Fruit fly (Drosophila melanogaster) whole organism, pupa: ENCODE data around the gene Piezo.

Experiments used
- CG14655 ChIP-seq: fragments of 200-800 bp; sonication (Bioruptor generic); optimal IDR thresholded peaks from 3 replicates; lab custom pipeline; 2017; ENCODE audit warnings: mild to moderate bottlenecking, missing biosample characterization, missing genetic modification reagents, missing genetic modification characterization
- CG15710 ChIP-seq: fragments of 200-800 bp; sonication (Bioruptor generic); optimal IDR thresholded peaks from 2 replicates; lab custom pipeline; 2018; ENCODE audit warnings: missing biosample characterization, mild to moderate bottlenecking, missing genetic modification characterization, moderate library complexity
- CG17806 ChIP-seq: fragments of 200-800 bp; sonication (Bioruptor generic); optimal IDR thresholded peaks from 2 replicates; lab custom pipeline; 2018; ENCODE audit warnings: missing biosample characterization, mild to moderate bottlenecking, missing genetic modification characterization, moderate library complexity
- CG32121 ChIP-seq: fragments of 200-800 bp; sonication (Bioruptor generic); IDR thresholded peaks from 2 replicates; pipeline ENCODE4 v1.3.6; 2022; ENCODE audit warnings: missing biosample characterization, missing genetic modification characterization
- D1 ChIP-seq: fragments of 200-800 bp; sonication (Bioruptor generic); optimal IDR thresholded peaks from 2 replicates; lab custom pipeline; 2018; ENCODE audit warnings: missing biosample characterization, mild to moderate bottlenecking, missing genetic modification characterization, moderate library complexity
- EcR ChIP-seq: fragments of 200-800 bp; sonication (Bioruptor generic); optimal IDR thresholded peaks from 3 replicates; lab custom pipeline; 2019; ENCODE audit warnings: missing biosample characterization, missing genetic modification characterization, mild to moderate bottlenecking, moderate library complexity, missing genetic modification reagents
- Ets98B ChIP-seq: fragments of 200-800 bp; sonication (Bioruptor generic); IDR thresholded peaks from 2 replicates; pipeline ENCODE4 v1.3.6; 2022; ENCODE audit warnings: missing biosample characterization, missing genetic modification characterization
- Pif1B ChIP-seq: fragments of 200-800 bp; sonication (Bioruptor generic); optimal IDR thresholded peaks from 3 replicates; lab custom pipeline; 2016; ENCODE audit warnings: missing biosample characterization, missing genetic modification characterization
- Snoo ChIP-seq: fragments of 200-800 bp; sonication (Bioruptor generic); optimal IDR thresholded peaks from 3 replicates; lab custom pipeline; 2017; ENCODE audit warnings: missing biosample characterization, mild to moderate bottlenecking, missing genetic modification characterization, inconsistent platforms
- fd96Ca ChIP-seq: fragments of 200-800 bp; sonication (Bioruptor generic); IDR thresholded peaks from 3 replicates; pipeline ENCODE4 v1.3.6; 2022; ENCODE audit warnings: missing biosample characterization, missing genetic modification characterization
- rn ChIP-seq: fragments of 200-800 bp; sonication (Bioruptor generic); IDR thresholded peaks from 2 replicates; pipeline ENCODE4 v1.3.6; 2022; ENCODE audit warnings: missing biosample characterization, missing genetic modification characterization

DNA sequence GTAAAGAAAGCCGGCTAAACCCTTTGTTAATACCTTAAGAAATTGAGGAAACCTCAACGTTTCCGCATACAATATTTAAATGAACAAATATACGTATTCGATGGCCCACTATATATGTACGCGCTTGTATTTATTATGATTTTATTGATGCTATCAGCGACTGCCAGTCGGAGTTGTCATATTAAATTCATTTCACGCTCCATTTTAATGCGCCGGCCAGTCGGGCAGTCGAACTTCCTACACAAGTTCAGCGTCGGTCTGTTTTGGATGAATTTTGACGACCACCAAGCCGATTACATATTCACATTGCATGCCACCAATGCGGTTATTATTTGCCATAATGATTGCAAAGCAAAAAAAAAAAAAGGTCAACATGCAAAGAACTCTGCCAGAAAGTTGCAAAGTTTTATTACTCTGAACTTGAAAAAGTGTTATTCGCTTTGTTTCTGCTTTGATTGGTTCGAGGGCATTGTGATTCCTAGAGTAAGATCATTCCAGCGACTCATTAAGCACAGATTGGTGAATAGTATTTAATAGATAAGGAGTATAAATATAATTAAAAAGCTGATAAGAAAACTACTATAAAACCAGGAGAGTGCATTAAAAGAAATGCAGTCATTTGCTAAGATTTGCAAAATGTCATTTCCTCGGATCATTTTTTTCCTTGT lies 15.7 kb upstream of the Piezo start, which contains the start of gene CG31606:
- TF ChIP-seq CG15710 (tag; lab: Kevin White, UChicago) (no peak), Pif1B (no peak), EcR (GFP tag; lab: Kevin White, UChicago) (peak; percentile 50), CG14655 (peak; percentile 42), Ets98B (GFP tag; lab: Robert Waterston, UW) (no peak), rn (GFP tag; lab: Robert Waterston, UW) (no peak), CG32121 (no peak), D1 (tag; lab: Kevin White, UChicago) (no peak), Snoo (tag; lab: Kevin White, UChicago) (no peak), CG17806 (tag; lab: Kevin White, UChicago) (no peak), fd96Ca (GFP tag; lab: Robert Waterston, UW) (no peak)
